Fruit fly (Drosophila melanogaster) whole organism, embryonic: ENCODE results near the gene Nf-YA.
A peak's percentile ranks its signal among the peaks of the same experiment; 100 is the strongest.

Experiments used
- Ada2b ChIP-seq: fragments of 200-800 bp; sonication (Bioruptor generic); IDR thresholded peaks from 2 replicates; pipeline ENCODE4 v1.3.6; 2022; ENCODE audit warnings: missing biosample characterization, missing genetic modification characterization
- CG12155 ChIP-seq: fragments of 200-800 bp; sonication (Bioruptor generic); optimal IDR thresholded peaks from 3 replicates; lab custom pipeline; 2016; ENCODE audit warnings: missing biosample characterization, missing genetic modification characterization
- CG12299 ChIP-seq: fragments of 200-800 bp; sonication (Bioruptor generic); optimal IDR thresholded peaks from 2 replicates; lab custom pipeline; 2018; ENCODE audit warnings: missing biosample characterization, mild to moderate bottlenecking, missing genetic modification characterization
- CG1233 ChIP-seq: fragments of 200-800 bp; sonication (Bioruptor generic); optimal IDR thresholded peaks from 4 replicates; lab custom pipeline; 2018; ENCODE audit warnings: missing biosample characterization, mild to moderate bottlenecking, missing genetic modification characterization
- CG12391 ChIP-seq: fragments of 200-800 bp; sonication (Bioruptor generic); optimal IDR thresholded peaks from 3 replicates; lab custom pipeline; 2018; ENCODE audit warnings: missing biosample characterization, mild to moderate bottlenecking, missing genetic modification characterization, moderate library complexity
- CG12942 ChIP-seq: fragments of 200-800 bp; sonication (Bioruptor generic); optimal IDR thresholded peaks from 3 replicates; lab custom pipeline; 2016; ENCODE audit warnings: missing biosample characterization, missing genetic modification characterization
- CG15073 ChIP-seq: fragments of 200-800 bp; sonication (Bioruptor generic); optimal IDR thresholded peaks from 2 replicates; lab custom pipeline; 2016; ENCODE audit warnings: missing biosample characterization, missing genetic modification characterization
- CG17186 ChIP-seq: fragments of 200-800 bp; sonication (Bioruptor generic); optimal IDR thresholded peaks from 3 replicates; lab custom pipeline; 2017; ENCODE audit warnings: missing biosample characterization, missing genetic modification reagents, missing genetic modification characterization
- CG17328 ChIP-seq: fragments of 200-800 bp; sonication (Bioruptor generic); IDR thresholded peaks from 2 replicates; pipeline ENCODE4 v1.3.6; 2022; ENCODE audit warnings: missing biosample characterization, missing genetic modification characterization
- CG2202 ChIP-seq: fragments of 200-800 bp; sonication (Bioruptor generic); optimal IDR thresholded peaks from 2 replicates; lab custom pipeline; 2018; ENCODE audit warnings: missing biosample characterization, mild to moderate bottlenecking, missing genetic modification characterization
- CG2889 ChIP-seq: fragments of 200-800 bp; sonication (Bioruptor generic); IDR thresholded peaks from 3 replicates; pipeline ENCODE4 v1.3.6; 2022; ENCODE audit warnings: missing biosample characterization, missing genetic modification characterization
- CG4360 ChIP-seq: fragments of 200-800 bp; sonication (Bioruptor generic); IDR thresholded peaks from 2 replicates; pipeline ENCODE4 v1.3.6; 2022; ENCODE audit warnings: missing biosample characterization, missing genetic modification characterization
- CG4617 ChIP-seq: fragments of 200-800 bp; sonication (Bioruptor generic); optimal IDR thresholded peaks from 3 replicates; lab custom pipeline; 2016; ENCODE audit warnings: missing biosample characterization, missing genetic modification characterization, borderline replicate concordance
- CG5953 ChIP-seq: fragments of 200-800 bp; sonication (Bioruptor generic); IDR thresholded peaks from 2 replicates; pipeline ENCODE4 v1.3.6; 2022; ENCODE audit warnings: missing biosample characterization, missing genetic modification characterization
- CG7271 ChIP-seq: fragments of 200-800 bp; sonication (Bioruptor generic); optimal IDR thresholded peaks from 2 replicates; lab custom pipeline; 2018; ENCODE audit warnings: missing biosample characterization, mild to moderate bottlenecking, missing genetic modification characterization, moderate library complexity
- CG7928 ChIP-seq: fragments of 200-800 bp; sonication (Bioruptor generic); optimal IDR thresholded peaks from 2 replicates; lab custom pipeline; 2017; ENCODE audit warnings: missing biosample characterization, mild to moderate bottlenecking, missing genetic modification characterization
- CG8290 ChIP-seq, 3 experiments: fragments of 200-800 bp; sonication (Bioruptor generic); optimal IDR thresholded peaks; 2 replicates each; lab custom pipeline; 2016 to 2019; ENCODE audit warnings: missing biosample characterization in 3 of 3, missing genetic modification characterization in 3 of 3, mild to moderate bottlenecking in 2 of 3, moderate library complexity in 1 of 3
- CG8944 ChIP-seq: fragments of 200-800 bp; sonication (Bioruptor generic); optimal IDR thresholded peaks from 3 replicates; lab custom pipeline; 2016; ENCODE audit warnings: missing biosample characterization, missing genetic modification characterization
- CkIIα-i1 ChIP-seq: fragments of 200-800 bp; sonication (Bioruptor generic); IDR thresholded peaks from 2 replicates; pipeline ENCODE4 v1.3.6; 2022; ENCODE audit warnings: missing biosample characterization, missing genetic modification characterization
- CoRest ChIP-seq: fragments of 200-800 bp; sonication (Bioruptor generic); optimal IDR thresholded peaks from 3 replicates; lab custom pipeline; 2018; ENCODE audit warnings: missing biosample characterization, mild to moderate bottlenecking, missing genetic modification characterization, moderate library complexity
- Doc3 ChIP-seq: fragments of 200-800 bp; sonication (Bioruptor generic); IDR thresholded peaks from 3 replicates; pipeline ENCODE4 v1.3.6; 2022; ENCODE audit warnings: missing biosample characterization, missing genetic modification characterization; ENCODE audit not compliant: partially characterized antibody
- HLH54F ChIP-seq: fragments of 200-800 bp; sonication (Bioruptor generic); optimal IDR thresholded peaks from 3 replicates; lab custom pipeline; 2016; ENCODE audit warnings: missing biosample characterization, missing genetic modification characterization
- Hand ChIP-seq: fragments of 200-800 bp; sonication (Bioruptor generic); optimal IDR thresholded peaks from 2 replicates; lab custom pipeline; 2017; ENCODE audit warnings: mild to moderate bottlenecking, missing biosample characterization, missing genetic modification reagents, missing genetic modification characterization
- Hr51 ChIP-seq, 2 experiments: fragments of 200-800 bp; sonication (Bioruptor generic); optimal IDR thresholded peaks; 2 replicates in 1 of 2; 3 replicates in 1 of 2; lab custom pipeline; 2016 to 2018; ENCODE audit warnings: missing biosample characterization in 2 of 2, missing genetic modification characterization in 2 of 2, mild to moderate bottlenecking in 1 of 2, moderate library complexity in 1 of 2
- Lhr ChIP-seq: fragments of 200-800 bp; sonication (Bioruptor generic); optimal IDR thresholded peaks from 3 replicates; lab custom pipeline; 2017; ENCODE audit warnings: mild to moderate bottlenecking, missing biosample characterization, missing genetic modification reagents, missing genetic modification characterization
- Opbp ChIP-seq: fragments of 200-800 bp; sonication (Bioruptor generic); IDR thresholded peaks from 3 replicates; pipeline ENCODE4 v1.3.6; 2022; ENCODE audit warnings: missing biosample characterization, missing genetic modification characterization; ENCODE audit not compliant: partially characterized antibody
- Optix ChIP-seq: fragments of 200-800 bp; sonication (Bioruptor generic); IDR thresholded peaks from 3 replicates; pipeline ENCODE4 v1.3.6; 2022; ENCODE audit warnings: missing biosample characterization, missing genetic modification characterization
- Scr ChIP-seq: fragments of 200-800 bp; sonication (Bioruptor generic); IDR thresholded peaks from 2 replicates; pipeline ENCODE4 v1.3.6; 2022; ENCODE audit warnings: missing biosample characterization, missing genetic modification characterization; ENCODE audit not compliant: partially characterized antibody
- Sox100B ChIP-seq: fragments of 200-800 bp; sonication (Bioruptor generic); optimal IDR thresholded peaks from 3 replicates; lab custom pipeline; 2018; ENCODE audit warnings: missing biosample characterization, mild to moderate bottlenecking, missing genetic modification characterization
- Stat92E ChIP-seq, 3 experiments: fragments of >200 bp in 2 of 3; fragments of 200-800 bp in 1 of 3; sonication (Bioruptor generic) in 1 of 3; optimal IDR thresholded peaks; 2 replicates each; lab custom pipeline; 2017 to 2019; ENCODE audit warnings: missing biosample characterization in 3 of 3, missing genetic modification characterization in 3 of 3, mild to moderate bottlenecking in 1 of 3, moderate library complexity in 1 of 3
- Taf1 ChIP-seq: fragments of 200-800 bp; sonication (Bioruptor generic); IDR thresholded peaks from 2 replicates; pipeline ENCODE4 v1.3.6; 2022; ENCODE audit warnings: missing biosample characterization, missing genetic modification characterization
- YL-1 ChIP-seq: fragments of 200-800 bp; sonication (Bioruptor generic); optimal IDR thresholded peaks from 3 replicates; lab custom pipeline; 2017; ENCODE audit warnings: missing biosample characterization, mild to moderate bottlenecking, missing genetic modification characterization
- ato ChIP-seq: fragments of 200-800 bp; sonication (Bioruptor generic); IDR thresholded peaks from 2 replicates; pipeline ENCODE4 v1.3.6; 2022; ENCODE audit warnings: missing biosample characterization, missing genetic modification characterization; ENCODE audit not compliant: partially characterized antibody
- bigmax ChIP-seq: fragments of 200-800 bp; sonication (Bioruptor generic); optimal IDR thresholded peaks from 2 replicates; lab custom pipeline; 2018; ENCODE audit warnings: missing biosample characterization, mild to moderate bottlenecking, missing genetic modification characterization
- chif ChIP-seq, 2 experiments: fragments of 200-800 bp; sonication (Bioruptor generic); optimal IDR thresholded peaks; 3 replicates each; lab custom pipeline; 2016; ENCODE audit warnings: missing biosample characterization in 2 of 2, missing genetic modification characterization in 2 of 2
- ems ChIP-seq: fragments of 200-800 bp; sonication (Bioruptor generic); optimal IDR thresholded peaks from 3 replicates; lab custom pipeline; 2016; ENCODE audit warnings: missing biosample characterization, missing genetic modification characterization
- exex ChIP-seq: fragments of 200-800 bp; sonication (Bioruptor generic); optimal IDR thresholded peaks from 4 replicates; lab custom pipeline; 2018; ENCODE audit warnings: missing biosample characterization, mild to moderate bottlenecking, missing genetic modification characterization, moderate library complexity
- hb ChIP-seq: fragments of 200-800 bp; sonication (Bioruptor generic); IDR thresholded peaks from 3 replicates; pipeline ENCODE4 v1.3.6; 2022; ENCODE audit warnings: missing biosample characterization, missing genetic modification characterization; ENCODE audit not compliant: partially characterized antibody
- lov ChIP-seq, 2 experiments: fragments of 200-800 bp in 1 of 2; fragments of >200 bp in 1 of 2; sonication (Bioruptor generic) in 1 of 2; IDR thresholded peaks in 1 of 2; optimal IDR thresholded peaks in 1 of 2; 2 replicates in 1 of 2; 3 replicates in 1 of 2; pipeline versions ENCODE4 v1.3.6 to Lab custom; 2017 to 2022; ENCODE audit warnings: missing biosample characterization in 1 of 2, missing genetic modification characterization in 1 of 2
- maf-S ChIP-seq: fragments of 200-800 bp; sonication (Bioruptor generic); optimal IDR thresholded peaks from 2 replicates; lab custom pipeline; 2016; ENCODE audit warnings: missing biosample characterization, missing genetic modification characterization
- nerfin-2 ChIP-seq: fragments of 200-800 bp; sonication (Bioruptor generic); IDR thresholded peaks from 2 replicates; pipeline ENCODE4 v1.3.6; 2022; ENCODE audit warnings: missing biosample characterization, missing genetic modification characterization; ENCODE audit not compliant: partially characterized antibody
- pros ChIP-seq: fragments of 200-800 bp; sonication (Bioruptor generic); optimal IDR thresholded peaks from 3 replicates; lab custom pipeline; 2019; ENCODE audit warnings: missing biosample characterization, mild to moderate bottlenecking, missing genetic modification characterization, moderate library complexity
- psq ChIP-seq: fragments of 200-800 bp; sonication (Bioruptor generic); optimal IDR thresholded peaks from 2 replicates; lab custom pipeline; 2017; ENCODE audit warnings: missing biosample characterization, missing genetic modification characterization
- sqz ChIP-seq: fragments of 200-800 bp; sonication (Bioruptor generic); optimal IDR thresholded peaks from 3 replicates; lab custom pipeline; 2018; ENCODE audit warnings: missing biosample characterization, mild to moderate bottlenecking, missing genetic modification characterization
- stwl ChIP-seq: fragments of 200-800 bp; sonication (Bioruptor generic); optimal IDR thresholded peaks from 3 replicates; lab custom pipeline; 2018; ENCODE audit warnings: missing biosample characterization, mild to moderate bottlenecking, missing genetic modification characterization, moderate library complexity
- tio ChIP-seq: fragments of 200-800 bp; sonication (Bioruptor generic); optimal IDR thresholded peaks from 2 replicates; lab custom pipeline; 2017; ENCODE audit warnings: missing biosample characterization, missing genetic modification characterization, inconsistent platforms
- toy ChIP-seq: fragments of 200-800 bp; sonication (Bioruptor generic); IDR thresholded peaks from 2 replicates; pipeline ENCODE4 v1.3.6; 2022; ENCODE audit warnings: missing biosample characterization, missing genetic modification characterization

Gene Nf-YA

DNA sequence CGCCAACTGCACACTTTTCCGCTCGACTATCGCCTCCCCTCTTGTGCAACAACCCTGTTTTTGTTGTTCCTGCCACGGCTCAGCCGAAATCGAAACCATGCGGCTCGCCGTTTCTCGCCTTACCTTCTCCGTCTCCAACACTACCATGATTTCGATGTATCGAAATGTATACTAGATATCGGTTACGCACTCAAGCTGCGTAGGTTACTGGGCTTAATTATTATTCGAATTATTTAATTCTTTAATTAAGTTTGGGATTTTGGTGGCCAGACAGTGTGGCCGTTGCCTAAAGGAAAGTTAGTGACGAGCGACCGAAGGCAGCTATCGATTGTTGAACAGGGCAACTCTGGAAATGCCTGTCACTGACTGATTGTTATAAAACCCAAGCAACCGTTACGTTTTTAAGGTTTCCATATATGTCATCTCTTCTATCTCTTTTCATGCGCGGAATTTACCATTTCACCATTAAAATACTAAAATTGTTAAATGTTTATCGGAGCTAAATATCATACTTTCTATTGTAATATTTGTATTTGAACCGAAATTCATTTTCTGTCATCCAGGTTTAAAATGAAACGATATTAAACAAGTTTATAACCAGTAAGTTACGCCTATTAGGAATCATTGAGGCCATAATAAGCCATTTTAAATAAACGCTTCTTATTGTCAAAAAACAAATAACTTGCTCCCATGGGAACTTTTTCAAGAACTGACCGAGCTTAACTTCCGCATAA, 39.7 kb downstream of the Nf-YA start, which contains the start of gene eIF4E1 (continued):
- TF ChIP-seq CG1233 (GFP tag; lab: Kevin White, UChicago) (peak; percentile 1), CkIIα-i1 (GFP tag; lab: Robert Waterston, UW) (no peak), CG12155 (GFP tag; lab: Kevin White, UChicago) (peak; percentile 11), Optix (GFP tag; lab: Robert Waterston, UW) (no peak), CG15073 (GFP tag; lab: Kevin White, UChicago) (no peak), maf-S (peak; percentile 2), stwl (peak; percentile 93), CG4617 (GFP tag; lab: Kevin White, UChicago) (peak; percentile 88), Hr51 (GFP tag; optimal IDR thresholded peaks at IDR 0.05; lab: Kevin White, UChicago) (no peak), CG8944 (GFP tag; lab: Kevin White, UChicago) (no peak), hb (GFP tag; lab: Robert Waterston, UW) (0 out of 3 replicates have a peak, but pooled peaks have one; percentile 62), CG7928 (GFP tag; lab: Kevin White, UChicago) (no peak), Ada2b (no peak), CG17328 (GFP tag; lab: Robert Waterston, UW) (no peak), Doc3 (no peak; the same call in 2 of the 3 replicates), YL-1 (GFP tag; lab: Kevin White, UChicago) (peak; percentile 61), Scr (peak; percentile 76), CG4360 (GFP tag; lab: Robert Waterston, UW) (peak; percentile 52; the same call in 1 of the 2 replicates), psq (GFP tag; lab: Kevin White, UChicago) (no peak), CG2889 (GFP tag; lab: Robert Waterston, UW) (no peak), Lhr (GFP tag; lab: Kevin White, UChicago) (peak; percentile 79), Opbp (GFP tag; lab: Robert Waterston, UW) (peak; percentile 81), ems (GFP tag; lab: Kevin White, UChicago) (peak; percentile 37), CG12391 (tag; lab: Kevin White, UChicago) (peak; percentile 38), CG17186 (GFP tag; lab: Kevin White, UChicago) (peak; percentile 52), Taf1 (GFP tag; lab: Robert Waterston, UW) (no peak), toy (GFP tag; lab: Robert Waterston, UW) (no peak), CG12299 (no peak), Stat92E (GFP tag; optimal IDR thresholded peaks at IDR 0.05; lab: Kevin White, UChicago) (peak in 1 of 3 experiments; percentile 58), CG8290 (GFP tag; optimal IDR thresholded peaks at IDR 0.05; lab: Kevin White, UChicago) (peak; percentile 30), CG8290 (tag; optimal IDR thresholded peaks at IDR 0.05; lab: Kevin White, UChicago) (peak in 1 of 2 experiments; percentile 55), exex (tag; lab: Kevin White, UChicago) (no peak), CG7271 (tag; lab: Kevin White, UChicago) (no peak), lov (optimal IDR thresholded peaks at IDR 0.05; lab: Kevin White, UChicago) (no peak), lov (GFP tag; IDR thresholded peaks at IDR 0.05; lab: Robert Waterston, UW) (no peak), sqz (GFP tag; lab: Kevin White, UChicago) (no peak), pros (GFP tag; lab: Kevin White, UChicago) (no peak), Hand (GFP tag; lab: Kevin White, UChicago) (no peak), ato (GFP tag; lab: Robert Waterston, UW) (peak; percentile 62), HLH54F (GFP tag; lab: Kevin White, UChicago) (peak; percentile 29), bigmax (peak; percentile 14), CG2202 (tag; lab: Kevin White, UChicago) (no peak), CoRest (tag; lab: Kevin White, UChicago) (peak; percentile 61), CG12942 (GFP tag; lab: Kevin White, UChicago) (no peak), tio (GFP tag; lab: Kevin White, UChicago) (no peak), Sox100B (GFP tag; lab: Kevin White, UChicago) (no peak), CG5953 (GFP tag; lab: Robert Waterston, UW) (no peak), nerfin-2 (0 out of 2 replicates have a peak, but pooled peaks have one; percentile 42), chif (GFP tag; optimal IDR thresholded peaks at IDR 0.05; lab: Kevin White, UChicago) (peak in 1 of 2 experiments; percentile 4)
